Worm (Caenorhabditis elegans): ENCODE results near the gene Y69A2AR.31.

Y69A2AR.31 gene

ce11 chrIV:2606572-2606971 lies 57.2 kb downstream of the Y69A2AR.31 start:
- TF ChIP-seq aha-1 (tag) (peak; percentile 91), dmd-9 (GFP tag; IDR thresholded peaks at IDR 0.05) (no peak)

ce11 chrIV:2603556-2604021 lies 60.2 kb downstream of the Y69A2AR.31 start:
- TF ChIP-seq nhr-77 (tag; optimal IDR thresholded peaks at IDR 0.05) (peak; percentile 31), ceh-32 (tag; optimal IDR thresholded peaks at IDR 0.05; ENCODE audit: poor library complexity) (no peak), pha-4 (GFP tag; IDR thresholded peaks at IDR 0.05) (no peak), pha-4 (tag; optimal IDR thresholded peaks at IDR 0.05) (no peak), lin-13 (GFP tag; optimal IDR thresholded peaks at IDR 0.05) (peak; percentile 48), aha-1 (tag) (peak; percentile 94), mep-1 (tag; optimal IDR thresholded peaks at IDR 0.05) (peak; percentile 2), lin-38 (GFP tag; IDR thresholded peaks at IDR 0.05) (peak; percentile 37), nhr-111 (GFP tag; optimal IDR thresholded peaks at IDR 0.05) (no peak), aly-2 (tag; optimal IDR thresholded peaks at IDR 0.05) (no peak), nhr-28 (tag; optimal IDR thresholded peaks at IDR 0.05) (no peak), set-16 (GFP tag; IDR thresholded peaks at IDR 0.05) (peak; percentile 74), dmd-9 (GFP tag; IDR thresholded peaks at IDR 0.05) (no peak), ceh-44 (GFP tag; IDR thresholded peaks at IDR 0.05) (no peak), dve-1 (tag; optimal IDR thresholded peaks at IDR 0.05; ENCODE audit: insufficient read depth) (peak; percentile 25), pqm-1 (tag; optimal IDR thresholded peaks at IDR 0.05) (no peak), nhr-102 (tag; optimal IDR thresholded peaks at IDR 0.05) (no peak), ama-1 (optimal IDR thresholded peaks at IDR 0.05) (peak; percentile 28), snpc-1.2 (GFP tag; IDR thresholded peaks at IDR 0.05) (peak; percentile 53), F37D6.2 (tag; optimal IDR thresholded peaks at IDR 0.05) (no peak), nhr-41 (GFP tag; IDR thresholded peaks at IDR 0.05) (peak; percentile 33; the same call in 1 of the 2 replicates), lim-7 (GFP tag; IDR thresholded peaks at IDR 0.05) (0 out of 2 replicates have a peak, but pooled peaks have one; percentile 31), attf-4 (tag; optimal IDR thresholded peaks at IDR 0.05) (no peak), hlh-11 (tag; optimal IDR thresholded peaks at IDR 0.05) (peak; percentile 81), daf-16 (GFP tag; optimal IDR thresholded peaks at IDR 0.05) (no peak), daf-16 (tag; optimal IDR thresholded peaks at IDR 0.05) (peak; percentile 15), Y48G9A.11 (GFP tag; IDR thresholded peaks at IDR 0.05) (peak; percentile 57; the same call in 1 of the 2 replicates), hlh-30 (tag; optimal IDR thresholded peaks at IDR 0.05; ENCODE audit: insufficient read depth) (peak; percentile 89), lsy-2 (tag; optimal IDR thresholded peaks at IDR 0.05) (peak in 1 of 2 experiments; percentile 46), D1046.2 (GFP tag; IDR thresholded peaks at IDR 0.05) (no peak), dmd-6 (GFP tag; IDR thresholded peaks at IDR 0.05) (peak; percentile 23; the same call in 1 of the 2 replicates), ZK546.5 (tag; optimal IDR thresholded peaks at IDR 0.05) (no peak), lir-3 (tag; optimal IDR thresholded peaks at IDR 0.05) (no peak)

ce11 chrIV:2602862-2603189 lies 61.0 kb downstream of the Y69A2AR.31 start:
- no peak for TF ChIP-seq sdz-12 (GFP tag; optimal IDR thresholded peaks at IDR 0.05)
- no peak for TF ChIP-seq unc-39 (tag; optimal IDR thresholded peaks at IDR 0.05)
- peak; percentile 43; the same call in 1 of the 2 replicates for TF ChIP-seq ctbp-1 (GFP tag; IDR thresholded peaks at IDR 0.05)
- TF ChIP-seq nhr-42 (GFP tag; IDR thresholded peaks at IDR 0.05): no peak
- no peak for TF ChIP-seq T20F7.1 (GFP tag; optimal IDR thresholded peaks at IDR 0.05)
- peak; percentile 55 for TF ChIP-seq snpc-1.2 (GFP tag; IDR thresholded peaks at IDR 0.05)
- TF ChIP-seq lin-38 (GFP tag; IDR thresholded peaks at IDR 0.05): peak; percentile 32
- no peak for TF ChIP-seq dpl-1 (GFP tag; optimal IDR thresholded peaks at IDR 0.05)
- TF ChIP-seq T26A8.4 (GFP tag; IDR thresholded peaks at IDR 0.05): peak; percentile 62; the same call in 1 of the 2 replicates
- TF ChIP-seq Y105C5A.15 (GFP tag; IDR thresholded peaks at IDR 0.05): no peak
- TF ChIP-seq zfp-2 (tag; optimal IDR thresholded peaks at IDR 0.05): no peak
- TF ChIP-seq F26F4.8 (GFP tag; conservative IDR thresholded peaks at IDR 0.05): no peak
- TF ChIP-seq aly-2 (tag; optimal IDR thresholded peaks at IDR 0.05): no peak
- 0 out of 2 replicates have a peak, but pooled peaks have one; percentile 14 for TF ChIP-seq tag-97 (GFP tag; IDR thresholded peaks at IDR 0.05)
- 0 out of 2 replicates have a peak, but pooled peaks have one; percentile 41 for TF ChIP-seq zfp-3 (GFP tag; conservative IDR thresholded peaks at IDR 0.05)
- 0 out of 2 replicates have a peak, but pooled peaks have one; percentile 18 for TF ChIP-seq ZK337.2 (GFP tag; IDR thresholded peaks at IDR 0.05)
- 0 out of 2 replicates have a peak, but pooled peaks have one; percentile 68 for TF ChIP-seq D1046.2 (GFP tag; IDR thresholded peaks at IDR 0.05)
- TF ChIP-seq vab-7 (GFP tag; IDR thresholded peaks at IDR 0.05): no peak
- TF ChIP-seq pha-4 (GFP tag; IDR thresholded peaks at IDR 0.05): 0 out of 2 replicates have a peak, but pooled peaks have one; percentile 43
- no peak for TF ChIP-seq pha-4 (tag; optimal IDR thresholded peaks at IDR 0.05)
- no peak for TF ChIP-seq lin-29 (GFP tag; IDR thresholded peaks at IDR 0.05)
- TF ChIP-seq dmd-8 (GFP tag; IDR thresholded peaks at IDR 0.05): peak; percentile 40; the same call in 1 of the 2 replicates

All from whole organism, L4 larva.